Worm (Caenorhabditis elegans): ENCODE results near the gene F28H6.8.

ce11 chrX:14173850-14174249, 39.7 kb upstream of the F28H6.8 start, which contains the start of gene idhb-1:
- TF ChIP-seq aptf-3 (GFP tag; IDR thresholded peaks at IDR 0.05): no peak
- TF ChIP-seq repo-1 (tag; optimal IDR thresholded peaks at IDR 0.05): no peak
- TF ChIP-seq unc-62 (GFP tag; optimal IDR thresholded peaks at IDR 0.05): no peak
- TF ChIP-seq Y56A3A.18 (GFP tag; IDR thresholded peaks at IDR 0.05): no peak
- TF ChIP-seq aptf-2 (GFP tag; conservative IDR thresholded peaks at IDR 0.05): no peak
- no peak for TF ChIP-seq nhr-120 (GFP tag; IDR thresholded peaks at IDR 0.05)
